Worm (Caenorhabditis elegans) whole organism, young adult: ENCODE measurements around the gene K10H10.9.
A peak's percentile ranks its signal among the peaks of the same experiment; 100 is the strongest.

Source experiments
- B0261.1 ChIP-seq: sonication (generic microtip); optimal IDR thresholded peaks from 2 replicates; lab custom pipeline; 2016; ENCODE audit warnings: mild to moderate bottlenecking, missing genetic modification characterization, moderate library complexity, missing compliant biosample characterization
- C17E4.6 ChIP-seq: fragments of 200-800 bp; sonication (Bioruptor generic); IDR thresholded peaks from 2 replicates; pipeline ENCODE4 v1.3.6; 2022; ENCODE audit warnings: missing genetic modification reagents, missing genetic modification characterization, missing compliant biosample characterization
- D2030.7 ChIP-seq: fragments of 200-800 bp; sonication (Bioruptor generic); IDR thresholded peaks from 2 replicates; pipeline ENCODE4 v1.3.6; 2022; ENCODE audit warnings: missing genetic modification reagents, missing genetic modification characterization, missing compliant biosample characterization
- F23B12.7 ChIP-seq: sonication (generic microtip); optimal IDR thresholded peaks from 2 replicates; lab custom pipeline; 2017; ENCODE audit warnings: missing genetic modification characterization, mild to moderate bottlenecking, missing compliant biosample characterization, antibody characterized with exemption, moderate library complexity; ENCODE audit not compliant: insufficient read depth
- F33H1.4 ChIP-seq: fragments of 200-800 bp; sonication (Bioruptor generic); IDR thresholded peaks from 2 replicates; pipeline ENCODE4 v1.3.6; 2022; ENCODE audit warnings: missing genetic modification reagents, missing genetic modification characterization, missing compliant biosample characterization
- F49E8.2 ChIP-seq: sonication (generic microtip); optimal IDR thresholded peaks from 3 replicates; lab custom pipeline; 2017; ENCODE audit warnings: missing genetic modification characterization, mild to moderate bottlenecking, missing compliant biosample characterization, antibody characterized with exemption, moderate library complexity; ENCODE audit not compliant: insufficient read depth
- F55B11.4 ChIP-seq: sonication (generic microtip); optimal IDR thresholded peaks from 2 replicates; lab custom pipeline; 2016; ENCODE audit warnings: missing compliant biosample characterization, missing genetic modification characterization, borderline replicate concordance; ENCODE audit not compliant: insufficient read depth
- T07F8.4 ChIP-seq: sonication (generic microtip); optimal IDR thresholded peaks from 2 replicates; lab custom pipeline; 2016; ENCODE audit warnings: mild to moderate bottlenecking, missing genetic modification characterization, moderate library complexity, missing compliant biosample characterization
- Y79H2A.3 ChIP-seq: fragments of 200-800 bp; sonication (Bioruptor generic); conservative IDR thresholded peaks from 2 replicates; pipeline ENCODE4 v1.3.6; 2022; ENCODE audit warnings: missing genetic modification reagents, missing genetic modification characterization, missing compliant biosample characterization
- atf-7 ChIP-seq: sonication (generic microtip); optimal IDR thresholded peaks from 2 replicates; lab custom pipeline; 2017; ENCODE audit warnings: mild to moderate bottlenecking, missing genetic modification characterization, missing compliant biosample characterization
- athp-1 ChIP-seq: sonication (generic microtip); optimal IDR thresholded peaks from 2 replicates; lab custom pipeline; 2017; ENCODE audit warnings: mild to moderate bottlenecking, missing genetic modification characterization, missing compliant biosample characterization
- cebp-1 ChIP-seq, 2 experiments: fragments of 200-800 bp in 1 of 2; sonication (Bioruptor generic) in 1 of 2; sonication (generic microtip) in 1 of 2; IDR thresholded peaks in 1 of 2; optimal IDR thresholded peaks in 1 of 2; 2 replicates each; pipeline versions ENCODE4 v1.3.6 to Lab custom; 2017 to 2022; ENCODE audit warnings: missing compliant biosample characterization in 2 of 2, missing genetic modification characterization in 2 of 2, mild to moderate bottlenecking in 1 of 2, missing genetic modification reagents in 1 of 2, moderate library complexity in 1 of 2
- ceh-100 ChIP-seq: fragments of 200-800 bp; sonication (Bioruptor generic); IDR thresholded peaks from 2 replicates; pipeline ENCODE4 v1.3.6; 2022; ENCODE audit warnings: missing genetic modification reagents, missing genetic modification characterization, missing compliant biosample characterization
- ceh-91 ChIP-seq: fragments of 200-800 bp; sonication (Bioruptor generic); IDR thresholded peaks from 2 replicates; pipeline ENCODE4 v1.3.6; 2022; ENCODE audit warnings: missing genetic modification reagents, missing genetic modification characterization, missing compliant biosample characterization
- dox-1 ChIP-seq: fragments of 200-800 bp; sonication (Bioruptor generic); IDR thresholded peaks from 2 replicates; pipeline ENCODE4 v1.3.6; 2022; ENCODE audit warnings: missing genetic modification reagents, missing genetic modification characterization, missing compliant biosample characterization
- efl-1 ChIP-seq: fragments of 150-350 bp; optimal IDR thresholded peaks from 2 replicates; lab custom pipeline; 2014; ENCODE audit warnings: missing biosample characterization, missing genetic modification reagents, missing genetic modification characterization
- fkh-3 ChIP-seq: sonication (generic microtip); optimal IDR thresholded peaks from 2 replicates; lab custom pipeline; 2016; ENCODE audit warnings: mild to moderate bottlenecking, missing genetic modification characterization, missing compliant biosample characterization
- hmg-1.2 ChIP-seq: fragments of 200-800 bp; sonication (Bioruptor generic); IDR thresholded peaks from 2 replicates; pipeline ENCODE4 v1.3.6; 2022; ENCODE audit warnings: missing genetic modification reagents, missing genetic modification characterization, missing compliant biosample characterization
- hmg-20 ChIP-seq: fragments of 200-800 bp; sonication (Bioruptor generic); IDR thresholded peaks from 2 replicates; pipeline ENCODE4 v1.3.6; 2022; ENCODE audit warnings: missing genetic modification reagents, missing genetic modification characterization, missing compliant biosample characterization
- let-607 ChIP-seq, 2 experiments: fragments of 200-800 bp in 1 of 2; sonication (Bioruptor generic) in 1 of 2; sonication (generic microtip) in 1 of 2; optimal IDR thresholded peaks; 2 replicates each; lab custom pipeline; 2016 to 2018; ENCODE audit warnings: mild to moderate bottlenecking in 2 of 2, missing compliant biosample characterization in 2 of 2, missing genetic modification characterization in 2 of 2, moderate library complexity in 2 of 2, missing genotype in 1 of 2
- lin-26 ChIP-seq: fragments of 200-800 bp; sonication (Bioruptor generic); IDR thresholded peaks from 2 replicates; pipeline ENCODE4 v1.3.6; 2022; ENCODE audit warnings: missing genetic modification reagents, missing genetic modification characterization, missing compliant biosample characterization
- lin-35 ChIP-seq, 3 experiments: fragments of 150-350 bp in 2 of 3; sonication (generic microtip) in 1 of 3; optimal IDR thresholded peaks; 2 replicates each; lab custom pipeline; 2014 to 2018; ENCODE audit warnings: missing biosample characterization in 3 of 3, missing genetic modification characterization in 3 of 3, missing genetic modification reagents in 3 of 3
- lin-40 ChIP-seq: sonication (generic microtip); optimal IDR thresholded peaks from 2 replicates; lab custom pipeline; 2016; ENCODE audit warnings: missing genetic modification characterization, mild to moderate bottlenecking, missing compliant biosample characterization, missing genotype, missing genetic modification reagents
- lin-54 ChIP-seq: fragments of 200-800 bp; sonication (Bioruptor generic); optimal IDR thresholded peaks from 2 replicates; lab custom pipeline; 2018; ENCODE audit warnings: mild to moderate bottlenecking, missing genetic modification characterization, missing compliant biosample characterization
- lsl-1 ChIP-seq: fragments of 200-800 bp; sonication (Bioruptor generic); optimal IDR thresholded peaks from 2 replicates; lab custom pipeline; 2018; ENCODE audit warnings: mild to moderate bottlenecking, missing genetic modification characterization, moderate library complexity, missing compliant biosample characterization
- madf-3 ChIP-seq: fragments of 200-800 bp; sonication (Bioruptor generic); IDR thresholded peaks from 2 replicates; pipeline ENCODE4 v1.3.6; 2022; ENCODE audit warnings: missing genetic modification reagents, missing genetic modification characterization, missing compliant biosample characterization
- madf-6 ChIP-seq: fragments of 200-800 bp; sonication (Bioruptor generic); IDR thresholded peaks from 2 replicates; pipeline ENCODE4 v1.3.6; 2022; ENCODE audit warnings: missing genetic modification reagents, missing genetic modification characterization, missing compliant biosample characterization
- mel-28 ChIP-seq: sonication (generic microtip); optimal IDR thresholded peaks from 2 replicates; lab custom pipeline; 2016; ENCODE audit warnings: borderline replicate concordance, mild to moderate bottlenecking, missing genetic modification characterization, missing compliant biosample characterization
- nhr-27 ChIP-seq: fragments of 200-800 bp; sonication (Bioruptor generic); optimal IDR thresholded peaks from 2 replicates; lab custom pipeline; 2018; ENCODE audit warnings: mild to moderate bottlenecking, missing genetic modification characterization, moderate library complexity, missing compliant biosample characterization
- nhr-80 ChIP-seq: sonication (generic microtip); optimal IDR thresholded peaks from 2 replicates; lab custom pipeline; 2016; ENCODE audit warnings: missing genetic modification characterization, missing compliant biosample characterization
- pbrm-1 ChIP-seq: fragments of 200-800 bp; sonication (Bioruptor generic); IDR thresholded peaks from 2 replicates; pipeline ENCODE4 v1.3.6; 2022; ENCODE audit warnings: missing genetic modification reagents, missing genetic modification characterization, missing compliant biosample characterization
- sdz-38 ChIP-seq: sonication (generic microtip); optimal IDR thresholded peaks from 2 replicates; lab custom pipeline; 2016; ENCODE audit warnings: missing genotype, missing genetic modification characterization, missing compliant biosample characterization
- snpc-1.1 ChIP-seq: sonication (generic microtip); optimal IDR thresholded peaks from 2 replicates; lab custom pipeline; 2017; ENCODE audit warnings: missing genetic modification characterization, mild to moderate bottlenecking, missing compliant biosample characterization, antibody characterized with exemption, moderate library complexity, missing genotype, missing genetic modification reagents; ENCODE audit not compliant: insufficient read depth
- snpc-1.3 ChIP-seq: sonication (generic microtip); optimal IDR thresholded peaks from 2 replicates; lab custom pipeline; 2017; ENCODE audit warnings: missing genetic modification characterization, mild to moderate bottlenecking, missing compliant biosample characterization, antibody characterized with exemption, moderate library complexity, missing genotype, missing genetic modification reagents; ENCODE audit not compliant: insufficient read depth
- snpc-4 ChIP-seq, 5 experiments: fragments of 150-350 bp in 1 of 5; sonication (generic microtip) in 4 of 5; optimal IDR thresholded peaks; 2 replicates each; lab custom pipeline; 2014 to 2018; ENCODE audit warnings: missing genetic modification characterization in 5 of 5, missing biosample characterization in 3 of 5, antibody characterized with exemption in 2 of 5, mild to moderate bottlenecking in 2 of 5, missing compliant biosample characterization in 2 of 5, missing genotype in 2 of 5, moderate library complexity in 2 of 5, missing genetic modification reagents in 1 of 5
- tbp1 ChIP-seq: fragments of 200-800 bp; sonication (Bioruptor generic); optimal IDR thresholded peaks from 2 replicates; lab custom pipeline; 2018; ENCODE audit warnings: mild to moderate bottlenecking, missing genetic modification characterization, missing compliant biosample characterization
- tlf-1 ChIP-seq: fragments of 200-800 bp; sonication (Bioruptor generic); optimal IDR thresholded peaks from 2 replicates; lab custom pipeline; 2018; ENCODE audit warnings: mild to moderate bottlenecking, missing genetic modification characterization, missing compliant biosample characterization
- unc-130 ChIP-seq: sonication (generic microtip); optimal IDR thresholded peaks from 2 replicates; lab custom pipeline; 2016; ENCODE audit warnings: missing genetic modification reagents, missing genetic modification characterization, missing compliant biosample characterization
- unc-62 ChIP-seq: fragments of 150-350 bp; optimal IDR thresholded peaks from 2 replicates; lab custom pipeline; 2014; ENCODE audit warnings: missing biosample characterization, missing genetic modification reagents, missing genetic modification characterization
- xnd-1 ChIP-seq: sonication (generic microtip); optimal IDR thresholded peaks from 2 replicates; lab custom pipeline; 2016; ENCODE audit warnings: missing genotype, missing genetic modification reagents, missing genetic modification characterization, missing compliant biosample characterization
- zim-3 ChIP-seq: sonication (generic microtip); optimal IDR thresholded peaks from 2 replicates; lab custom pipeline; 2017; ENCODE audit warnings: mild to moderate bottlenecking, missing genetic modification characterization, moderate library complexity, missing compliant biosample characterization
- ztf-18 ChIP-seq: sonication (generic microtip); optimal IDR thresholded peaks from 2 replicates; lab custom pipeline; 2016; ENCODE audit warnings: missing genotype, mild to moderate bottlenecking, missing genetic modification characterization, missing compliant biosample characterization
- ztf-26 ChIP-seq: sonication (generic microtip); optimal IDR thresholded peaks from 2 replicates; lab custom pipeline; 2017; ENCODE audit warnings: missing genetic modification characterization, missing compliant biosample characterization

The K10H10.9 gene

DNA sequence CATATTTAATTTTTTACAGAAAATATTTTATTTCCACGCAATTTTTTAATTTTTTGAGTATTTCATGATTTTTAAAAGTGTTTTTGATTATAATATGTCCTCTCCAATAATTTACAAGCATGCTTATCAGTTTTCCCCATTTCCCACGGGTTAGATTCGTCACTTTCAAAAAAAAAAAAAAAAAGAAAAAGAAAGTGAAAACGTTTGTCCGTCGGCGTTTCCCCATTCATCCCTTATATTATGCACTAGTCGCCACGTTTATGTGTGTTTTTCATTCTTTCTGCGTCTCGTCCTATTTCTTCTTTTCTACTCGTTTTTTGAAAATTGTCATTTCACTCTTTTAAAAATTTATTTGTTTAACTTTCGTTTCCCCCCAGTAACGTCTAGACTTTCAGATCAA, 25.5 kb downstream of the K10H10.9 start, which contains the start of gene vnut-1:
TSS of gene vnut-1 (plus strand) at position 396 of the 400 bp plus-strand sequence.
- TF ChIP-seq nhr-27 (tag; lab: Kevin White, UChicago) (no peak), lin-35 (GFP tag; optimal IDR thresholded peaks at IDR 0.05; lab: Kevin White, UChicago) (no peak), madf-6 (GFP tag; lab: Robert Waterston, UW) (no peak), snpc-1.3 (tag; lab: Kevin White, UChicago) (no peak), fkh-3 (tag; lab: Kevin White, UChicago) (no peak), hmg-20 (GFP tag; lab: Robert Waterston, UW) (no peak), sdz-38 (tag; lab: Kevin White, UChicago) (no peak), lin-40 (tag; lab: Kevin White, UChicago) (peak; percentile 5), atf-7 (no peak), nhr-80 (tag; lab: Kevin White, UChicago) (peak; percentile 72), zim-3 (tag; lab: Kevin White, UChicago) (no peak), ztf-18 (tag; lab: Kevin White, UChicago) (peak; percentile 24), ceh-91 (no peak), madf-3 (GFP tag; lab: Robert Waterston, UW) (no peak), F33H1.4 (GFP tag; lab: Robert Waterston, UW) (no peak), pbrm-1 (no peak), mel-28 (tag; lab: Kevin White, UChicago) (no peak), T07F8.4 (tag; lab: Kevin White, UChicago) (no peak), unc-62 (GFP tag; lab: Kevin White, UChicago) (no peak), unc-130 (GFP tag; lab: Kevin White, UChicago) (no peak)
- TF ChIP-seq, all 124 proteins: peak for 3

DNA sequence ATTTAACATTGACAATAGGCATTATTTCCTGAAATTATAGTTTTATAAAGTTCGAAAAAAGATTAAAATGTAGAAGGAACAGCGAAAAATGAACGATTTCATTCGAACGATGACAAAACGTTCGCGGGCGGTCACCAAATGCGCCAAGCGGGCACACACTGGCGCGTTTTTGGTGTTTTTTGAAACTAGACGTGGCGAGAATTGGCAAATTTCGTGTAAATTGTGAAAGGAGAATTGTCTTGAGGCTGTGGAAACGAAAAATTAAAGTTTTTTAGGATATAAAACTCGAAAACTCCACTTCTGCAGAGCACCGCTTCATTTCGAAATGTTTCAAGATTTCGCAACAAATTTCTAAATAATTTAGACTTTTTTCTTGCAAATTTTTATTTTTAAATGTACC, 26.3 kb downstream of the K10H10.9 start, which contains the start of gene usp-14:
TSS of gene usp-14 (minus strand) at position 28 of the 400 bp plus-strand sequence.
- TF ChIP-seq lsl-1 (GFP tag; lab: Kevin White, UChicago): peak; percentile 35
- peak; percentile 17 for TF ChIP-seq nhr-80 (tag; lab: Kevin White, UChicago)
- peak; percentile 56 for TF ChIP-seq lin-40 (tag; lab: Kevin White, UChicago)
- TF ChIP-seq cebp-1 (GFP tag; IDR thresholded peaks at IDR 0.05; lab: Robert Waterston, UW): peak; percentile 54
- peak; percentile 94 for TF ChIP-seq cebp-1 (tag; optimal IDR thresholded peaks at IDR 0.05; lab: Kevin White, UChicago)
- peak; percentile 44; the same call in 1 of the 2 replicates for TF ChIP-seq D2030.7
- peak; percentile 4 for TF ChIP-seq xnd-1 (tag; lab: Kevin White, UChicago)
- TF ChIP-seq Y79H2A.3 (GFP tag; lab: Robert Waterston, UW): no peak
- peak; percentile 13; the same call in 1 of the 2 replicates for TF ChIP-seq ceh-91
- no peak for TF ChIP-seq lin-26
- peak; percentile 82 for TF ChIP-seq lin-54 (GFP tag; lab: Kevin White, UChicago)
- TF ChIP-seq ztf-18 (tag; lab: Kevin White, UChicago): peak; percentile 93
- no peak for TF ChIP-seq F49E8.2
- TF ChIP-seq tbp1: peak; percentile 49
- peak; percentile 79 for TF ChIP-seq madf-6 (GFP tag; lab: Robert Waterston, UW)
- no peak for TF ChIP-seq snpc-4 (GFP tag; optimal IDR thresholded peaks at IDR 0.05; lab: Kevin White, UChicago)
- TF ChIP-seq snpc-4 (tag; optimal IDR thresholded peaks at IDR 0.05; lab: Kevin White, UChicago): peak in 3 of 4 experiments; percentile 5 to 44 (median 16)
- TF ChIP-seq pbrm-1: peak; percentile 62
- peak; percentile 61 for TF ChIP-seq dox-1 (GFP tag; lab: Robert Waterston, UW)
- peak; percentile 50 for TF ChIP-seq F23B12.7
- peak; percentile 18 for TF ChIP-seq tlf-1 (GFP tag; lab: Kevin White, UChicago)
- peak; percentile 40; the same call in 1 of the 2 replicates for TF ChIP-seq ceh-100 (GFP tag; lab: Robert Waterston, UW)
- TF ChIP-seq snpc-1.1 (tag; lab: Kevin White, UChicago): no peak
- TF ChIP-seq madf-3 (GFP tag; lab: Robert Waterston, UW): 0 out of 2 replicates have a peak, but pooled peaks have one; percentile 33
- no peak for TF ChIP-seq C17E4.6
- peak; percentile 45 for TF ChIP-seq hmg-1.2 (GFP tag; lab: Robert Waterston, UW)
- no peak for TF ChIP-seq F55B11.4 (tag; lab: Kevin White, UChicago)
- TF ChIP-seq let-607 (tag; optimal IDR thresholded peaks at IDR 0.05; lab: Kevin White, UChicago): peak in 1 of 2 experiments; percentile 29
- TF ChIP-seq athp-1 (tag; lab: Kevin White, UChicago): no peak
- TF ChIP-seq B0261.1: no peak
- no peak for TF ChIP-seq ztf-26
- peak; percentile 76 for TF ChIP-seq efl-1 (GFP tag; lab: Kevin White, UChicago)
